Fruit fly (Drosophila melanogaster): ENCODE measurements around the gene CG10650.
A peak's percentile ranks its signal among the peaks of the same experiment; 100 is the strongest.

Gene CG10650

DNA sequence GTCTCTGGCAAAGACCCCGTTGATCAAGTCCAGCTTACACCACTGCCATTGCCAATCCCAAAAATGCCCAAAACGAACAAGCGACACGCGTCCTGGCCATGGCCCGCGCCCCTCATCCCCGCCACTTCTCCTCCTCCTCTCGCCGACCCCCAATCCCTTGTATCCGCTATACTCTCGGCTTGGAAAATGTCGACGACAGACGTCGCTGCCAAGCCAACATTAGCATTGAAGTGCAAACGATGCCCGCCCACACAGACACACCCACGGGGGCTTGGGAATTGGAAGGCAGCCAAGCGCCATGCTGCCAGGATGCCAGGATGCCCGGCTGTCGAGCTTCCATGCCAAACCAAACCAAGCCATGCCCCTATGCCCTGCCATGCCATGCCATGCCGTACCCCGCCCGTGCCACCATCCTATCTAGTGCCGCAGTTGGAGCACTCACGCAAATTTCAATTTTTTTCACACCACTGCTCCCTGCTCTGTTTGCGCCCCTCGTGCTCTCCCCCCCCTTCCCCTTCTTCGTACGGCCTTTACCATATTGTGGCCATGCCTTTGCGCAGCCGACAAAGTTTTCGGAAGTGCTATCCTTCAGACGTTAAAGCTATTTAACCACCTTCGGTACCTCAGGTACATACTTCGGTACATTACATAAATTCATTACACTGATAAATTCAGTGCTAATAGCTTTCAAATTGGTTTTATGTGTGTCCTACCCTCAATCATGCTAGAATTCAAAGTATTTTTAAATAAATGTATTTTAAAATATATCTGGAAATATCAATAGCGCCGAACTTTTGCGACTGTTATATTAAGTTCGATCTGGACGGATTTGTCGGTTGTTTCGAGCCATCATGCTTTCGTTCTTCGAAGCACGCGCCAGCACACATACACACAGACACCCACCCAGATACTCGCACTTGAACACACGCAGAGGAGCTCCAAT, 25.8 kb upstream of the CG10650 start (continued):
- peak; percentile 72 for TF ChIP-seq slbo (GFP tag; IDR thresholded peaks at IDR 0.05)
- TF ChIP-seq ase (GFP tag; IDR thresholded peaks at IDR 0.05): no peak
- TF ChIP-seq sim (GFP tag; IDR thresholded peaks at IDR 0.05): no peak
- TF ChIP-seq dm (GFP tag; optimal IDR thresholded peaks at IDR 0.05): no peak
- TF ChIP-seq MBD-R2 (GFP tag; IDR thresholded peaks at IDR 0.05): 0 out of 2 replicates have a peak, but pooled peaks have one; percentile 24
- TF ChIP-seq tup (GFP tag; optimal IDR thresholded peaks at IDR 0.05): no peak
- no peak for TF ChIP-seq Rx (GFP tag; IDR thresholded peaks at IDR 0.05)
- peak; percentile 68 for TF ChIP-seq Fer3 (tag; optimal IDR thresholded peaks at IDR 0.05)
- TF ChIP-seq CHES-1-like (GFP tag; optimal IDR thresholded peaks at IDR 0.05): peak; percentile 35
- no peak for TF ChIP-seq Tbp (GFP tag; optimal IDR thresholded peaks at IDR 0.05)
- TF ChIP-seq oc (tag; optimal IDR thresholded peaks at IDR 0.05): peak; percentile 52
- TF ChIP-seq CG13624 (GFP tag; optimal IDR thresholded peaks at IDR 0.05): peak; percentile 4
- TF ChIP-seq Lpt (GFP tag; optimal IDR thresholded peaks at IDR 0.05): no peak
- peak; percentile 4 for TF ChIP-seq fu2 (GFP tag; optimal IDR thresholded peaks at IDR 0.05)
- peak; percentile 84 for TF ChIP-seq CG15601 (tag; optimal IDR thresholded peaks at IDR 0.05)
- TF ChIP-seq Poxn (GFP tag; IDR thresholded peaks at IDR 0.05): no peak
- peak in 1 of 2 experiments; percentile 68 for TF ChIP-seq Hr78 (GFP tag; optimal IDR thresholded peaks at IDR 0.05)
- peak; percentile 68 for TF ChIP-seq CG10267 (tag; optimal IDR thresholded peaks at IDR 0.05)
- no peak for TF ChIP-seq CG1647 (GFP tag; optimal IDR thresholded peaks at IDR 0.05)
- no peak for TF ChIP-seq CG12236 (GFP tag; optimal IDR thresholded peaks at IDR 0.05)
- peak; percentile 59; the same call in 1 of the 3 replicates for TF ChIP-seq gce (GFP tag; IDR thresholded peaks at IDR 0.05)
- no peak for TF ChIP-seq Doc2 (GFP tag; IDR thresholded peaks at IDR 0.05)
- peak; percentile 67 for TF ChIP-seq CG15011 (GFP tag; optimal IDR thresholded peaks at IDR 0.05)
- TF ChIP-seq CG8388 (GFP tag; optimal IDR thresholded peaks at IDR 0.05): peak; percentile 77
- no peak for TF ChIP-seq CkIIα-i1 (GFP tag; IDR thresholded peaks at IDR 0.05)
- no peak for TF ChIP-seq CG3163 (GFP tag; optimal IDR thresholded peaks at IDR 0.05)
- peak; percentile 85 for TF ChIP-seq dmrt99B (tag; optimal IDR thresholded peaks at IDR 0.05)
- no peak for TF ChIP-seq CG1792 (GFP tag; optimal IDR thresholded peaks at IDR 0.05)
- no peak for TF ChIP-seq CG9609 (GFP tag; optimal IDR thresholded peaks at IDR 0.05)
- TF ChIP-seq ATbp (GFP tag; optimal IDR thresholded peaks at IDR 0.05): peak; percentile 82
- TF ChIP-seq CG10147 (GFP tag; optimal IDR thresholded peaks at IDR 0.05): peak; percentile 86
- peak; percentile 86 for TF ChIP-seq Ptx1 (GFP tag; IDR thresholded peaks at IDR 0.05)
- no peak for TF ChIP-seq CG1832 (GFP tag; optimal IDR thresholded peaks at IDR 0.05)
- TF ChIP-seq corto (GFP tag; optimal IDR thresholded peaks at IDR 0.05): peak; percentile 56
- TF ChIP-seq dmrt11E (tag; optimal IDR thresholded peaks at IDR 0.05): peak; percentile 55
- TF ChIP-seq gt (GFP tag; IDR thresholded peaks at IDR 0.05): no peak
- TF ChIP-seq CG10431 (GFP tag; optimal IDR thresholded peaks at IDR 0.05): peak; percentile 67
- 0 out of 3 replicates have a peak, but pooled peaks have one; percentile 43 for TF ChIP-seq CG2199 (GFP tag; IDR thresholded peaks at IDR 0.05)
- TF ChIP-seq unc-4 (GFP tag; IDR thresholded peaks at IDR 0.05; ENCODE audit: partially characterized antibody): no peak
- TF ChIP-seq bcd (GFP tag; optimal IDR thresholded peaks at IDR 0.05): peak; percentile 70
- TF ChIP-seq CTCF (GFP tag; optimal IDR thresholded peaks at IDR 0.05): no peak
- TF ChIP-seq CG7556 (GFP tag; optimal IDR thresholded peaks at IDR 0.05): peak; percentile 93
- TF ChIP-seq CG10654 (GFP tag; optimal IDR thresholded peaks at IDR 0.05): peak; percentile 39
- no peak for TF ChIP-seq CG34224 (GFP tag; IDR thresholded peaks at IDR 0.05; ENCODE audit: partially characterized antibody)
- peak; percentile 77 for TF ChIP-seq BtbVII (GFP tag; optimal IDR thresholded peaks at IDR 0.05)
- peak; percentile 27; the same call in 1 of the 2 replicates for TF ChIP-seq Taf1 (GFP tag; IDR thresholded peaks at IDR 0.05)
- TF ChIP-seq ken (GFP tag; IDR thresholded peaks at IDR 0.05): peak; percentile 68; the same call in 1 of the 3 replicates
- no peak for TF ChIP-seq CG7963 (GFP tag; IDR thresholded peaks at IDR 0.05; ENCODE audit: partially characterized antibody)
- no peak for TF ChIP-seq CG9876 (GFP tag; optimal IDR thresholded peaks at IDR 0.05)

Data from whole organism, embryonic.